Worm (Caenorhabditis elegans) whole organism, L2 larva: ENCODE data around the gene uroc-1.

ENCODE experiments used
- C34F6.9 ChIP-seq: fragments of 150-350 bp; optimal IDR thresholded peaks from 2 replicates; lab custom pipeline; 2014; ENCODE audit warnings: missing biosample characterization, missing genetic modification characterization
- R02D3.7 ChIP-seq: fragments of 150-350 bp; optimal IDR thresholded peaks from 2 replicates; lab custom pipeline; 2014; ENCODE audit warnings: missing biosample characterization, missing genetic modification characterization
- Y55F3AM.14 ChIP-seq: fragments of 200-800 bp; sonication (Bioruptor generic); optimal IDR thresholded peaks from 2 replicates; lab custom pipeline; 2018; ENCODE audit warnings: mild to moderate bottlenecking, missing genetic modification characterization, missing compliant biosample characterization
- ZK546.5 ChIP-seq: sonication (generic microtip); optimal IDR thresholded peaks from 2 replicates; lab custom pipeline; 2017; ENCODE audit warnings: missing biosample characterization, missing genetic modification characterization
- alr-1 ChIP-seq: fragments of 150-350 bp; optimal IDR thresholded peaks from 2 replicates; lab custom pipeline; 2014; ENCODE audit warnings: missing biosample characterization, missing genetic modification characterization
- ama-1 ChIP-seq: fragments of 150-350 bp; optimal IDR thresholded peaks from 2 replicates; lab custom pipeline; 2018; ENCODE audit warnings: inconsistent platforms
- ceh-16 ChIP-seq: fragments of 150-350 bp; optimal IDR thresholded peaks from 2 replicates; lab custom pipeline; 2014; ENCODE audit warnings: missing biosample characterization, missing genetic modification characterization
- ceh-82 ChIP-seq: fragments of 150-350 bp; optimal IDR thresholded peaks from 2 replicates; lab custom pipeline; 2014; ENCODE audit warnings: missing biosample characterization, missing genetic modification characterization
- crh-2 ChIP-seq: sonication (generic microtip); optimal IDR thresholded peaks from 2 replicates; lab custom pipeline; 2017; ENCODE audit warnings: missing biosample characterization, missing genetic modification characterization
- dmd-4 ChIP-seq: sonication (generic microtip); optimal IDR thresholded peaks from 2 replicates; lab custom pipeline; 2017; ENCODE audit warnings: missing biosample characterization, missing genetic modification characterization
- elt-3 ChIP-seq: sonication (generic microtip); optimal IDR thresholded peaks from 2 replicates; lab custom pipeline; 2017; ENCODE audit warnings: missing biosample characterization, missing genetic modification characterization
- fos-1 ChIP-seq: fragments of 150-350 bp; optimal IDR thresholded peaks from 2 replicates; lab custom pipeline; 2014; ENCODE audit warnings: missing biosample characterization, missing genetic modification characterization
- gmeb-1 ChIP-seq: fragments of 150-350 bp; optimal IDR thresholded peaks from 2 replicates; lab custom pipeline; 2014; ENCODE audit warnings: missing biosample characterization, missing genetic modification characterization
- lin-11 ChIP-seq: fragments of 150-350 bp; sonication (generic microtip); optimal IDR thresholded peaks from 2 replicates; lab custom pipeline; 2014; ENCODE audit warnings: missing biosample characterization, missing genetic modification characterization, inconsistent platforms, mixed read lengths
- lin-13 ChIP-seq: fragments of 150-350 bp; optimal IDR thresholded peaks from 2 replicates; lab custom pipeline; 2014; ENCODE audit warnings: missing biosample characterization, missing genetic modification reagents, missing genetic modification characterization
- lsy-2 ChIP-seq, 2 experiments: fragments of 150-350 bp in 1 of 2; sonication (generic microtip) in 1 of 2; optimal IDR thresholded peaks; 2 replicates each; lab custom pipeline; 2014 to 2017; ENCODE audit warnings: missing biosample characterization in 2 of 2, missing genetic modification characterization in 2 of 2
- mab-5 ChIP-seq: fragments of 150-350 bp; optimal IDR thresholded peaks from 2 replicates; lab custom pipeline; 2014; ENCODE audit warnings: missing biosample characterization, missing genetic modification characterization
- mbf-1 ChIP-seq: sonication (generic microtip); optimal IDR thresholded peaks from 2 replicates; lab custom pipeline; 2017; ENCODE audit warnings: missing biosample characterization, missing genetic modification characterization
- nhr-10 ChIP-seq: sonication (generic microtip); optimal IDR thresholded peaks from 2 replicates; lab custom pipeline; 2017; ENCODE audit warnings: missing biosample characterization, missing genetic modification characterization
- nhr-11 ChIP-seq: fragments of 150-350 bp; optimal IDR thresholded peaks from 2 replicates; lab custom pipeline; 2014; ENCODE audit warnings: missing biosample characterization, missing genetic modification characterization
- nhr-12 ChIP-seq: fragments of 150-350 bp; optimal IDR thresholded peaks from 2 replicates; lab custom pipeline; 2014; ENCODE audit warnings: missing biosample characterization, missing genetic modification characterization
- nhr-23 ChIP-seq: fragments of 150-350 bp; optimal IDR thresholded peaks from 2 replicates; lab custom pipeline; 2014; ENCODE audit warnings: missing biosample characterization, missing genetic modification reagents, missing genetic modification characterization
- nhr-237 ChIP-seq: fragments of 150-350 bp; optimal IDR thresholded peaks from 2 replicates; lab custom pipeline; 2014; ENCODE audit warnings: missing biosample characterization, missing genetic modification characterization
- nhr-6 ChIP-seq: fragments of 150-350 bp; optimal IDR thresholded peaks from 2 replicates; lab custom pipeline; 2014; ENCODE audit warnings: missing biosample characterization, missing genetic modification characterization
- peb-1 ChIP-seq: fragments of 150-350 bp; optimal IDR thresholded peaks from 2 replicates; lab custom pipeline; 2014; ENCODE audit warnings: missing biosample characterization, missing genetic modification characterization
- sem-4 ChIP-seq: fragments of 150-350 bp; optimal IDR thresholded peaks from 2 replicates; lab custom pipeline; 2014; ENCODE audit warnings: missing biosample characterization, missing genetic modification reagents, missing genetic modification characterization
- skn-1 ChIP-seq: sonication (generic microtip); optimal IDR thresholded peaks from 2 replicates; lab custom pipeline; 2017; ENCODE audit warnings: missing biosample characterization, missing genetic modification characterization
- sma-3 ChIP-seq: sonication (generic microtip); optimal IDR thresholded peaks from 2 replicates; lab custom pipeline; 2016; ENCODE audit warnings: missing genetic modification reagents, missing genetic modification characterization, missing compliant biosample characterization
- sma-9 ChIP-seq, 2 experiments: fragments of 150-350 bp in 1 of 2; sonication (generic microtip) in 1 of 2; optimal IDR thresholded peaks; 2 replicates each; lab custom pipeline; 2014 to 2016; ENCODE audit warnings: missing genetic modification characterization in 2 of 2, mild to moderate bottlenecking in 1 of 2, missing biosample characterization in 1 of 2, missing compliant biosample characterization in 1 of 2, missing genetic modification reagents in 1 of 2, moderate library complexity in 1 of 2
- snpc-4 ChIP-seq: fragments of 150-350 bp; optimal IDR thresholded peaks from 2 replicates; lab custom pipeline; 2014; ENCODE audit warnings: missing biosample characterization, missing genetic modification characterization
- unc-39 ChIP-seq: fragments of 150-350 bp; optimal IDR thresholded peaks from 2 replicates; lab custom pipeline; 2014; ENCODE audit warnings: missing biosample characterization, missing genetic modification characterization
- unc-55 ChIP-seq: fragments of 150-350 bp; sonication (generic microtip); optimal IDR thresholded peaks from 3 replicates; lab custom pipeline; 2014; ENCODE audit warnings: missing biosample characterization, missing genetic modification reagents, missing genetic modification characterization
- unc-62 ChIP-seq: fragments of 150-350 bp; optimal IDR thresholded peaks from 2 replicates; lab custom pipeline; 2014; ENCODE audit warnings: missing biosample characterization, missing genetic modification reagents, missing genetic modification characterization
- ztf-1 ChIP-seq: fragments of 200-800 bp; sonication (Bioruptor generic); conservative IDR thresholded peaks from 2 replicates; pipeline ENCODE4 v1.3.6; 2022; ENCODE audit warnings: missing genetic modification characterization, missing compliant biosample characterization
- ztf-11 ChIP-seq: sonication (generic microtip); optimal IDR thresholded peaks from 2 replicates; lab custom pipeline; 2017; ENCODE audit warnings: missing biosample characterization, missing genetic modification characterization
- ztf-4 ChIP-seq: fragments of 150-350 bp; optimal IDR thresholded peaks from 2 replicates; lab custom pipeline; 2014; ENCODE audit warnings: missing biosample characterization, missing genetic modification characterization

The uroc-1 gene

ce11 chrIV:16534900-16535299, 7.6 kb downstream of the uroc-1 start:
- TF ChIP-seq R02D3.7 (tag; lab: Kevin White, UChicago): no peak
- no peak for TF ChIP-seq ama-1 (lab: Kevin White, UChicago)
- TF ChIP-seq sma-9 (GFP tag; optimal IDR thresholded peaks at IDR 0.05; lab: Kevin White, UChicago): no peak
- TF ChIP-seq sma-9 (tag; optimal IDR thresholded peaks at IDR 0.05; lab: Kevin White, UChicago): no peak
- no peak for TF ChIP-seq unc-55 (GFP tag; lab: Kevin White, UChicago)
- TF ChIP-seq ztf-1 (GFP tag; lab: Robert Waterston, UW): no peak
- TF ChIP-seq unc-62 (GFP tag; lab: Kevin White, UChicago): no peak
- no peak for TF ChIP-seq nhr-12
- no peak for TF ChIP-seq sma-3
- no peak for TF ChIP-seq mab-5
- no peak for TF ChIP-seq nhr-23 (tag; lab: Kevin White, UChicago)
- no peak for TF ChIP-seq alr-1 (tag; lab: Kevin White, UChicago)
- no peak for TF ChIP-seq ztf-4
- no peak for TF ChIP-seq skn-1 (tag; lab: Kevin White, UChicago)
- no peak for TF ChIP-seq sem-4 (tag; lab: Kevin White, UChicago)
- TF ChIP-seq ztf-11 (tag; lab: Kevin White, UChicago): no peak
- TF ChIP-seq C34F6.9 (tag; lab: Kevin White, UChicago): no peak
- no peak for TF ChIP-seq lsy-2 (tag; optimal IDR thresholded peaks at IDR 0.05; lab: Kevin White, UChicago)
- TF ChIP-seq nhr-10: no peak
- no peak for TF ChIP-seq mbf-1 (tag; lab: Kevin White, UChicago)
- no peak for TF ChIP-seq ceh-82
- TF ChIP-seq, all 48 proteins: peak for 0

ce11 chrIV:16533361-16533760, 9.2 kb downstream of the uroc-1 start, which contains the start of gene Y51H4A.6:
Gene Y51H4A.6, plus strand, starts transcription at chrIV:16533661.
- TF ChIP-seq alr-1 (tag; lab: Kevin White, UChicago) (no peak), nhr-11 (tag; lab: Kevin White, UChicago) (no peak), ceh-16 (tag; lab: Kevin White, UChicago) (no peak), unc-39 (tag; lab: Kevin White, UChicago) (no peak), lin-13 (no peak), fos-1 (tag; lab: Kevin White, UChicago) (no peak), snpc-4 (no peak), nhr-6 (no peak), mab-5 (no peak), nhr-10 (no peak), sma-9 (GFP tag; optimal IDR thresholded peaks at IDR 0.05; lab: Kevin White, UChicago) (no peak), sma-9 (tag; optimal IDR thresholded peaks at IDR 0.05; lab: Kevin White, UChicago) (no peak)

ce11 chrIV:16528375-16528774, 14.2 kb downstream of the uroc-1 start, which contains the start of gene Y51H4A.937:
Gene Y51H4A.937, plus strand, starts transcription at chrIV:16528675.
- no peak for TF ChIP-seq ztf-1 (GFP tag; lab: Robert Waterston, UW)
- no peak for TF ChIP-seq ZK546.5 (tag; lab: Kevin White, UChicago)
- no peak for TF ChIP-seq mab-5
- no peak for TF ChIP-seq elt-3 (tag; lab: Kevin White, UChicago)
- no peak for TF ChIP-seq nhr-12
- TF ChIP-seq unc-55 (GFP tag; lab: Kevin White, UChicago): no peak
- no peak for TF ChIP-seq dmd-4 (tag; lab: Kevin White, UChicago)
- TF ChIP-seq lsy-2 (tag; optimal IDR thresholded peaks at IDR 0.05; lab: Kevin White, UChicago): no peak
- TF ChIP-seq peb-1 (tag; lab: Kevin White, UChicago): no peak
- TF ChIP-seq ceh-16 (tag; lab: Kevin White, UChicago): no peak

ce11 chrIV:16526038-16526437, 16.5 kb downstream of the uroc-1 start, which contains the start of gene Y51H4A.5:
Gene Y51H4A.5, minus strand, starts transcription at chrIV:16526138.
- TF ChIP-seq nhr-12: no peak
- TF ChIP-seq unc-62 (GFP tag; lab: Kevin White, UChicago): no peak
- TF ChIP-seq skn-1 (tag; lab: Kevin White, UChicago): no peak
- TF ChIP-seq Y55F3AM.14: no peak
- no peak for TF ChIP-seq lsy-2 (tag; optimal IDR thresholded peaks at IDR 0.05; lab: Kevin White, UChicago)
- no peak for TF ChIP-seq lin-11
- no peak for TF ChIP-seq unc-55 (GFP tag; lab: Kevin White, UChicago)
- TF ChIP-seq alr-1 (tag; lab: Kevin White, UChicago): no peak
- no peak for TF ChIP-seq crh-2
- TF ChIP-seq sma-9 (GFP tag; optimal IDR thresholded peaks at IDR 0.05; lab: Kevin White, UChicago): no peak
- no peak for TF ChIP-seq sma-9 (tag; optimal IDR thresholded peaks at IDR 0.05; lab: Kevin White, UChicago)
- no peak for TF ChIP-seq nhr-237 (tag; lab: Kevin White, UChicago)
- no peak for TF ChIP-seq nhr-11 (tag; lab: Kevin White, UChicago)
- TF ChIP-seq sma-3: no peak
- no peak for TF ChIP-seq gmeb-1
- no peak for TF ChIP-seq peb-1 (tag; lab: Kevin White, UChicago)
- TF ChIP-seq unc-39 (tag; lab: Kevin White, UChicago): no peak
- TF ChIP-seq fos-1 (tag; lab: Kevin White, UChicago): no peak
- no peak for TF ChIP-seq nhr-23 (tag; lab: Kevin White, UChicago)
- TF ChIP-seq, all 48 proteins: peak for 0
